Fruit fly (Drosophila melanogaster): ENCODE results near the gene CG1486.

CG1486 gene

dm6 chrX:21319202-21319772, 4.6 kb upstream of the CG1486 start, which contains the start of the genes SLIRP1 and anox (continued):
- peak; percentile 73 for TF ChIP-seq CG11247 (GFP tag; IDR thresholded peaks at IDR 0.05)
- TF ChIP-seq CG2875 (GFP tag; optimal IDR thresholded peaks at IDR 0.05), result peak; percentile 63
- peak; percentile 81 for TF ChIP-seq Atf6 (GFP tag; IDR thresholded peaks at IDR 0.05)
- TF ChIP-seq CG18764 (GFP tag; optimal IDR thresholded peaks at IDR 0.05), result peak; percentile 77
- TF ChIP-seq slp2 (GFP tag; optimal IDR thresholded peaks at IDR 0.05), result peak; percentile 62
- TF ChIP-seq B-H2 (GFP tag; optimal IDR thresholded peaks at IDR 0.05), result peak; percentile 61
- peak; percentile 50 for TF ChIP-seq CG11398 (GFP tag; optimal IDR thresholded peaks at IDR 0.05)
- peak; percentile 49 for TF ChIP-seq Adf1 (GFP tag; IDR thresholded peaks at IDR 0.05)
- no peak for TF ChIP-seq Lpt (GFP tag; optimal IDR thresholded peaks at IDR 0.05)
- peak; percentile 60 for TF ChIP-seq pnt (GFP tag; optimal IDR thresholded peaks at IDR 0.05)
- TF ChIP-seq ttk (GFP tag; IDR thresholded peaks at IDR 0.05), result peak; percentile 56; the same call in 1 of the 2 replicates
- TF ChIP-seq Usf (GFP tag; optimal IDR thresholded peaks at IDR 0.05), result peak; percentile 81
- no peak for TF ChIP-seq unc-4 (GFP tag; IDR thresholded peaks at IDR 0.05; ENCODE audit: partially characterized antibody)
- TF ChIP-seq CG10209 (GFP tag; optimal IDR thresholded peaks at IDR 0.05), result peak; percentile 83
- TF ChIP-seq slbo (GFP tag; IDR thresholded peaks at IDR 0.05), result peak; percentile 84
- peak; percentile 23 for TF ChIP-seq pb (GFP tag; optimal IDR thresholded peaks at IDR 0.05)
- peak; percentile 69 for TF ChIP-seq CG8281 (tag; optimal IDR thresholded peaks at IDR 0.05)
- peak; percentile 90 for TF ChIP-seq CG12659 (GFP tag; optimal IDR thresholded peaks at IDR 0.05)
- peak; percentile 52 to 87 for TF ChIP-seq bsh (GFP tag; optimal IDR thresholded peaks at IDR 0.05)
- peak; percentile 60 for TF ChIP-seq CG12071 (GFP tag; optimal IDR thresholded peaks at IDR 0.05)
- peak; percentile 49 for TF ChIP-seq HmgD (GFP tag; optimal IDR thresholded peaks at IDR 0.05)
- TF ChIP-seq Ssrp (tag; optimal IDR thresholded peaks at IDR 0.05), result peak; percentile 91
- peak; percentile 82 for TF ChIP-seq nerfin-1 (tag; optimal IDR thresholded peaks at IDR 0.05)
- peak; percentile 70 for TF ChIP-seq CG6813 (GFP tag; optimal IDR thresholded peaks at IDR 0.05)
- no peak for TF ChIP-seq CG8478 (optimal IDR thresholded peaks at IDR 0.05)
- peak; percentile 88 for TF ChIP-seq Ptx1 (GFP tag; IDR thresholded peaks at IDR 0.05)
- peak; percentile 89 for TF ChIP-seq fd96Cb (tag; optimal IDR thresholded peaks at IDR 0.05)
- TF ChIP-seq CG18011 (GFP tag; optimal IDR thresholded peaks at IDR 0.05), result peak; percentile 54
- TF ChIP-seq lola (GFP tag; optimal IDR thresholded peaks at IDR 0.05), result peak in 1 of 3 experiments; percentile 92
- TF ChIP-seq Elba2 (GFP tag; optimal IDR thresholded peaks at IDR 0.05), result no peak
- peak; percentile 99 for TF ChIP-seq CG17186 (GFP tag; optimal IDR thresholded peaks at IDR 0.05)
- TF ChIP-seq CG7963 (GFP tag; IDR thresholded peaks at IDR 0.05; ENCODE audit: partially characterized antibody), result no peak
- TF ChIP-seq Drgx (GFP tag; IDR thresholded peaks at IDR 0.05), result peak; percentile 66
- TF ChIP-seq ems (GFP tag; optimal IDR thresholded peaks at IDR 0.05), result peak; percentile 54
- TF ChIP-seq CG4617 (GFP tag; optimal IDR thresholded peaks at IDR 0.05; ENCODE audit: borderline replicate concordance), result peak; percentile 55
- TF ChIP-seq phol (tag; optimal IDR thresholded peaks at IDR 0.05), result peak; percentile 93
- TF ChIP-seq BEAF-32 (GFP tag; optimal IDR thresholded peaks at IDR 0.05), result peak; percentile 25
- TF ChIP-seq CG12299 (tag; optimal IDR thresholded peaks at IDR 0.05), result peak; percentile 84
- peak; percentile 85 for TF ChIP-seq Fer3 (tag; optimal IDR thresholded peaks at IDR 0.05)
- TF ChIP-seq CG5180 (GFP tag; optimal IDR thresholded peaks at IDR 0.05), result peak; percentile 63
- peak; percentile 81 for TF ChIP-seq pho (GFP tag; optimal IDR thresholded peaks at IDR 0.05)
- TF ChIP-seq CG34376 (GFP tag; optimal IDR thresholded peaks at IDR 0.05), result peak; percentile 77
- peak; percentile 66 for TF ChIP-seq kni (GFP tag; optimal IDR thresholded peaks at IDR 0.05)
- TF ChIP-seq Poxn (GFP tag; IDR thresholded peaks at IDR 0.05), result peak; percentile 46; the same call in 1 of the 2 replicates
- peak; percentile 81 for TF ChIP-seq CG12104 (GFP tag; optimal IDR thresholded peaks at IDR 0.05)
- peak; percentile 35 for TF ChIP-seq Ets97D (GFP tag; optimal IDR thresholded peaks at IDR 0.05)
- peak; percentile 76 for TF ChIP-seq CG7357 (GFP tag; IDR thresholded peaks at IDR 0.05)
- peak; percentile 81 for TF ChIP-seq Rfx (GFP tag; IDR thresholded peaks at IDR 0.05)
- TF ChIP-seq Chrac-16 (GFP tag; optimal IDR thresholded peaks at IDR 0.05), result peak; percentile 87
